Fruit fly (Drosophila melanogaster) whole organism, embryonic: ENCODE results near the gene nAChRalpha7.

Source experiments
- ATbp ChIP-seq: fragments of 200-800 bp; sonication (Bioruptor generic); optimal IDR thresholded peaks from 2 replicates; lab custom pipeline; 2017; ENCODE audit warnings: missing biosample characterization, mild to moderate bottlenecking, missing genetic modification characterization, missing genetic modification reagents
- Ada2b ChIP-seq: fragments of 200-800 bp; sonication (Bioruptor generic); IDR thresholded peaks from 2 replicates; pipeline ENCODE4 v1.3.6; 2022; ENCODE audit warnings: missing biosample characterization, missing genetic modification characterization
- BtbVII ChIP-seq: fragments of 200-800 bp; sonication (Bioruptor generic); optimal IDR thresholded peaks from 3 replicates; lab custom pipeline; 2017; ENCODE audit warnings: missing biosample characterization, mild to moderate bottlenecking, missing genetic modification characterization
- Bteb2 ChIP-seq: fragments of 200-800 bp; sonication (Bioruptor generic); optimal IDR thresholded peaks from 2 replicates; lab custom pipeline; 2016; ENCODE audit warnings: missing biosample characterization, missing genetic modification characterization
- CG10654 ChIP-seq: fragments of 200-800 bp; sonication (Bioruptor generic); optimal IDR thresholded peaks from 2 replicates; lab custom pipeline; 2016; ENCODE audit warnings: missing biosample characterization, missing genetic modification characterization
- CG10979 ChIP-seq: fragments of 200-800 bp; sonication (Bioruptor generic); optimal IDR thresholded peaks from 2 replicates; lab custom pipeline; 2018; ENCODE audit warnings: missing biosample characterization, mild to moderate bottlenecking, missing genetic modification characterization, moderate library complexity
- CG12659 ChIP-seq: fragments of 200-800 bp; sonication (Bioruptor generic); optimal IDR thresholded peaks from 3 replicates; lab custom pipeline; 2017; ENCODE audit warnings: mild to moderate bottlenecking, missing biosample characterization, missing genetic modification reagents, missing genetic modification characterization
- CG14014 ChIP-seq: fragments of 200-800 bp; sonication (Bioruptor generic); IDR thresholded peaks from 2 replicates; pipeline ENCODE4 v1.3.6; 2022; ENCODE audit warnings: missing biosample characterization, missing genetic modification characterization
- CG15514 ChIP-seq: fragments of 200-800 bp; sonication (Bioruptor generic); optimal IDR thresholded peaks from 3 replicates; lab custom pipeline; 2017; ENCODE audit warnings: missing biosample characterization, missing genetic modification characterization, mild to moderate bottlenecking, moderate library complexity, missing genetic modification reagents
- CG18262 ChIP-seq: fragments of 200-800 bp; optimal IDR thresholded peaks from 3 replicates; lab custom pipeline; 2019; ENCODE audit warnings: missing biosample characterization, mild to moderate bottlenecking, missing genetic modification characterization, moderate library complexity
- CG2120 ChIP-seq: fragments of 200-800 bp; sonication (Bioruptor generic); optimal IDR thresholded peaks from 3 replicates; lab custom pipeline; 2016; ENCODE audit warnings: missing biosample characterization, missing genetic modification characterization
- CG2712 ChIP-seq: fragments of 200-800 bp; optimal IDR thresholded peaks from 3 replicates; lab custom pipeline; 2019; ENCODE audit warnings: missing biosample characterization, mild to moderate bottlenecking, missing genetic modification characterization, moderate library complexity
- CG31441 ChIP-seq: fragments of 200-800 bp; sonication (Bioruptor generic); IDR thresholded peaks from 2 replicates; pipeline ENCODE4 v1.3.6; 2022; ENCODE audit warnings: missing biosample characterization, missing genetic modification characterization
- CG3281 ChIP-seq: fragments of 200-800 bp; sonication (Bioruptor generic); optimal IDR thresholded peaks from 3 replicates; lab custom pipeline; 2017; ENCODE audit warnings: missing biosample characterization, mild to moderate bottlenecking, missing genetic modification characterization
- CG6813 ChIP-seq: fragments of 200-800 bp; sonication (Bioruptor generic); optimal IDR thresholded peaks from 2 replicates; lab custom pipeline; 2017; ENCODE audit warnings: missing biosample characterization, missing genetic modification characterization, mild to moderate bottlenecking, moderate library complexity, missing genetic modification reagents
- CG7556 ChIP-seq: fragments of 200-800 bp; sonication (Bioruptor generic); optimal IDR thresholded peaks from 2 replicates; lab custom pipeline; 2017; ENCODE audit warnings: missing biosample characterization, mild to moderate bottlenecking, missing genetic modification characterization
- CG7963 ChIP-seq: fragments of 200-800 bp; sonication (Bioruptor generic); IDR thresholded peaks from 3 replicates; pipeline ENCODE4 v1.3.6; 2022; ENCODE audit warnings: missing biosample characterization, missing genetic modification characterization; ENCODE audit not compliant: partially characterized antibody
- CG8388 ChIP-seq: fragments of 200-800 bp; sonication (Bioruptor generic); optimal IDR thresholded peaks from 2 replicates; lab custom pipeline; 2019; ENCODE audit warnings: missing biosample characterization, mild to moderate bottlenecking, missing genetic modification characterization, moderate library complexity
- CoRest ChIP-seq: fragments of 200-800 bp; sonication (Bioruptor generic); optimal IDR thresholded peaks from 3 replicates; lab custom pipeline; 2018; ENCODE audit warnings: missing biosample characterization, mild to moderate bottlenecking, missing genetic modification characterization, moderate library complexity
- D19A ChIP-seq: fragments of 200-800 bp; optimal IDR thresholded peaks from 3 replicates; lab custom pipeline; 2019; ENCODE audit warnings: missing biosample characterization, mild to moderate bottlenecking, missing genetic modification characterization, moderate library complexity
- Dll ChIP-seq: fragments of 200-800 bp; sonication (Bioruptor generic); IDR thresholded peaks from 4 replicates; pipeline ENCODE4 v1.3.6; 2022; ENCODE audit warnings: missing biosample characterization, missing genetic modification characterization; ENCODE audit not compliant: partially characterized antibody
- Hr3 ChIP-seq: fragments of 200-800 bp; sonication (Bioruptor generic); optimal IDR thresholded peaks from 3 replicates; lab custom pipeline; 2016; ENCODE audit warnings: missing biosample characterization, missing genetic modification characterization
- Mrtf ChIP-seq: fragments of 200-800 bp; sonication (Bioruptor generic); IDR thresholded peaks from 3 replicates; pipeline ENCODE4 v1.3.6; 2022; ENCODE audit warnings: missing biosample characterization, missing genetic modification characterization
- Oli ChIP-seq: fragments of 200-800 bp; sonication (Bioruptor generic); optimal IDR thresholded peaks from 2 replicates; lab custom pipeline; 2018; ENCODE audit warnings: missing biosample characterization, mild to moderate bottlenecking, missing genetic modification characterization, moderate library complexity
- Ptx1 ChIP-seq: fragments of 200-800 bp; sonication (Bioruptor generic); IDR thresholded peaks from 2 replicates; pipeline ENCODE4 v1.3.6; 2022; ENCODE audit warnings: missing biosample characterization, missing genetic modification characterization
- Xbp1 ChIP-seq: fragments of 200-800 bp; sonication (Bioruptor generic); optimal IDR thresholded peaks from 3 replicates; lab custom pipeline; 2016; ENCODE audit warnings: missing biosample characterization, mild to moderate bottlenecking, missing genetic modification characterization
- ab ChIP-seq: fragments of 200-800 bp; sonication (Bioruptor generic); optimal IDR thresholded peaks from 2 replicates; lab custom pipeline; 2016; ENCODE audit warnings: missing biosample characterization, missing genetic modification characterization
- ase ChIP-seq: fragments of 200-800 bp; sonication (Bioruptor generic); IDR thresholded peaks from 3 replicates; pipeline ENCODE4 v1.3.6; 2022; ENCODE audit warnings: missing biosample characterization, missing genetic modification characterization
- az2 ChIP-seq: fragments of 200-800 bp; sonication (Bioruptor generic); optimal IDR thresholded peaks from 3 replicates; lab custom pipeline; 2016; ENCODE audit warnings: missing biosample characterization, missing genetic modification characterization
- cg ChIP-seq: fragments of 200-800 bp; sonication (Bioruptor generic); optimal IDR thresholded peaks from 3 replicates; lab custom pipeline; 2019; ENCODE audit warnings: missing biosample characterization, mild to moderate bottlenecking, missing genetic modification characterization, moderate library complexity
- dpn ChIP-seq, 2 experiments: fragments of 200-800 bp; sonication (Bioruptor generic); optimal IDR thresholded peaks; 3 replicates each; lab custom pipeline; 2016; ENCODE audit warnings: missing biosample characterization in 2 of 2, missing genetic modification characterization in 2 of 2
- dysf ChIP-seq: fragments of 200-800 bp; sonication (Bioruptor generic); IDR thresholded peaks from 3 replicates; pipeline ENCODE4 v1.3.6; 2022; ENCODE audit warnings: missing biosample characterization, missing genetic modification characterization
- gem ChIP-seq: fragments of 200-800 bp; sonication (Bioruptor generic); optimal IDR thresholded peaks from 2 replicates; lab custom pipeline; 2019; ENCODE audit warnings: missing biosample characterization, mild to moderate bottlenecking, missing genetic modification characterization, moderate library complexity
- ind ChIP-seq: fragments of 200-800 bp; sonication (Bioruptor generic); optimal IDR thresholded peaks from 3 replicates; lab custom pipeline; 2016; ENCODE audit warnings: missing biosample characterization, missing genetic modification characterization
- lab ChIP-seq: fragments of 200-800 bp; sonication (Bioruptor generic); optimal IDR thresholded peaks from 3 replicates; lab custom pipeline; 2017; ENCODE audit warnings: missing biosample characterization, missing genetic modification characterization, mild to moderate bottlenecking, moderate library complexity, missing genetic modification reagents
- lbe ChIP-seq: fragments of 200-800 bp; sonication (Bioruptor generic); optimal IDR thresholded peaks from 2 replicates; lab custom pipeline; 2016; ENCODE audit warnings: missing biosample characterization, mild to moderate bottlenecking, missing genetic modification characterization
- lmd ChIP-seq: fragments of 200-800 bp; sonication (Bioruptor generic); IDR thresholded peaks from 2 replicates; pipeline ENCODE4 v1.3.6; 2022; ENCODE audit warnings: missing biosample characterization, missing genetic modification characterization
- org-1 ChIP-seq: fragments of 200-800 bp; sonication (Bioruptor generic); optimal IDR thresholded peaks from 2 replicates; lab custom pipeline; 2017; ENCODE audit warnings: missing biosample characterization, missing genetic modification characterization
- pan ChIP-seq, 4 experiments: fragments of >200 bp in 3 of 4; fragments of 200-800 bp in 1 of 4; sonication (Bioruptor generic) in 1 of 4; optimal IDR thresholded peaks in 3 of 4; IDR thresholded peaks in 1 of 4; 2 replicates each; pipeline versions ENCODE4 v1.3.6 to Lab custom; 2017 to 2022; ENCODE audit warnings: missing biosample characterization in 2 of 4, missing genetic modification characterization in 2 of 4, mixed read lengths in 1 of 4
- pb ChIP-seq: fragments of 200-800 bp; sonication (Bioruptor generic); optimal IDR thresholded peaks from 3 replicates; lab custom pipeline; 2016; ENCODE audit warnings: missing biosample characterization, missing genetic modification characterization
- phol ChIP-seq: fragments of 200-800 bp; sonication (Bioruptor generic); optimal IDR thresholded peaks from 3 replicates; lab custom pipeline; 2018; ENCODE audit warnings: missing biosample characterization, mild to moderate bottlenecking, missing genetic modification characterization, moderate library complexity
- salm ChIP-seq: fragments of 200-800 bp; sonication (Bioruptor generic); optimal IDR thresholded peaks from 2 replicates; lab custom pipeline; 2018; ENCODE audit warnings: missing biosample characterization, mild to moderate bottlenecking, missing genetic modification characterization
- slbo ChIP-seq: fragments of 200-800 bp; sonication (Bioruptor generic); IDR thresholded peaks from 2 replicates; pipeline ENCODE4 v1.3.6; 2022; ENCODE audit warnings: missing biosample characterization, missing genetic modification characterization
- sqz ChIP-seq: fragments of 200-800 bp; sonication (Bioruptor generic); optimal IDR thresholded peaks from 3 replicates; lab custom pipeline; 2018; ENCODE audit warnings: missing biosample characterization, mild to moderate bottlenecking, missing genetic modification characterization
- tin ChIP-seq: fragments of 200-800 bp; sonication (Bioruptor generic); optimal IDR thresholded peaks from 3 replicates; lab custom pipeline; 2016; ENCODE audit warnings: missing biosample characterization, missing genetic modification characterization
- unpg ChIP-seq: fragments of 200-800 bp; sonication (Bioruptor generic); optimal IDR thresholded peaks from 3 replicates; lab custom pipeline; 2018; ENCODE audit warnings: missing biosample characterization, mild to moderate bottlenecking, missing genetic modification characterization, moderate library complexity
- wdn ChIP-seq: fragments of 200-800 bp; sonication (Bioruptor generic); IDR thresholded peaks from 2 replicates; pipeline ENCODE4 v1.3.6; 2022; ENCODE audit warnings: missing biosample characterization, missing genetic modification characterization
- zf30C ChIP-seq: fragments of 200-800 bp; sonication (Bioruptor generic); optimal IDR thresholded peaks from 3 replicates; lab custom pipeline; 2018; ENCODE audit warnings: missing biosample characterization, mild to moderate bottlenecking, missing genetic modification characterization
- zfh1 ChIP-seq: fragments of 200-800 bp; sonication (Bioruptor generic); IDR thresholded peaks from 3 replicates; pipeline ENCODE4 v1.3.6; 2022; ENCODE audit warnings: missing biosample characterization, missing genetic modification characterization

The nAChRalpha7 gene

DNA sequence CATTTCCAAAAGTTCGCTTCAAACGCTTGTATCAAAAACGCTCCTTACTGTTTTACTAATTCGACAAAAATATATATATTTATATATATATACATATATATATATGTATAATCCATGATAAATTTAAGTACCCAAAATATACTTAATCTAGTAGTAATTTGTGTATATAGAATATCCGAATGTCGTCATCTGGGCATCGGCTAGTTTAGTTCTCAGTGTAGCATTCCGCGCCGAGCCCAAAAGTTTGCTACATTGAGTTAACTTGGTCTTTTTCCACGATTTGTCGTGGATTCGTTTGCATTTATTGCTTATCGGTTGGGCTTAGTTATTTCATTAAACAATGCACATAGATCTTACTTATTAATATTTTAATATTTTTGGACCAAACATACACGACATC, 67.0 kb downstream of the nAChRalpha7 start:
- peak; percentile 13; the same call in 1 of the 3 replicates for TF ChIP-seq ase
- TF ChIP-seq zf30C (GFP tag; lab: Kevin White, UChicago): peak; percentile 66
- TF ChIP-seq gem (tag; lab: Kevin White, UChicago): peak; percentile 63
- no peak for TF ChIP-seq pb
- TF ChIP-seq CoRest (tag; lab: Kevin White, UChicago): peak; percentile 14
- 0 out of 2 replicates have a peak, but pooled peaks have one; percentile 22 for TF ChIP-seq CG14014 (GFP tag; lab: Robert Waterston, UW)
- TF ChIP-seq Ada2b: peak; percentile 27; the same call in 1 of the 2 replicates
- TF ChIP-seq sqz (GFP tag; lab: Kevin White, UChicago): no peak
- no peak for TF ChIP-seq pan (optimal IDR thresholded peaks at IDR 0.05; lab: Kevin White, UChicago)
- TF ChIP-seq pan (GFP tag; optimal IDR thresholded peaks at IDR 0.05 in 1 of 2, IDR thresholded peaks at IDR 0.05 in 1 of 2): peak in 1 of 2 experiments; percentile 45
- peak; percentile 44 for TF ChIP-seq CG2120 (GFP tag; lab: Kevin White, UChicago)
- no peak for TF ChIP-seq lbe (GFP tag; lab: Kevin White, UChicago)
- TF ChIP-seq lab: peak; percentile 37
- TF ChIP-seq CG2712: peak; percentile 27
- TF ChIP-seq Hr3 (GFP tag; lab: Kevin White, UChicago): peak; percentile 4
- peak; percentile 26 for TF ChIP-seq CG15514
- peak; percentile 50; the same call in 1 of the 3 replicates for TF ChIP-seq zfh1
- TF ChIP-seq CG6813: peak; percentile 37
- peak; percentile 6 for TF ChIP-seq CG10654 (GFP tag; lab: Kevin White, UChicago)
- peak; percentile 3 for TF ChIP-seq tin (GFP tag; lab: Kevin White, UChicago)
- peak; percentile 22 for TF ChIP-seq CG3281 (GFP tag; lab: Kevin White, UChicago)
- TF ChIP-seq Xbp1 (GFP tag; lab: Kevin White, UChicago): peak; percentile 35
- no peak for TF ChIP-seq cg (GFP tag; lab: Kevin White, UChicago)
- TF ChIP-seq phol: peak; percentile 31
- peak; percentile 18 for TF ChIP-seq CG18262 (tag; lab: Kevin White, UChicago)
- TF ChIP-seq D19A (tag; lab: Kevin White, UChicago): peak; percentile 30
- peak; percentile 46 for TF ChIP-seq ind (GFP tag; lab: Kevin White, UChicago)
- peak; percentile 3 for TF ChIP-seq CG10979 (tag; lab: Kevin White, UChicago)
- no peak for TF ChIP-seq Dll
- TF ChIP-seq Bteb2: no peak
- no peak for TF ChIP-seq Mrtf (GFP tag; lab: Robert Waterston, UW)
- peak; percentile 18 for TF ChIP-seq az2 (GFP tag; lab: Kevin White, UChicago)
- peak in 1 of 2 experiments; percentile 28 for TF ChIP-seq dpn (GFP tag; optimal IDR thresholded peaks at IDR 0.05; lab: Kevin White, UChicago)
- no peak for TF ChIP-seq lmd (GFP tag; lab: Robert Waterston, UW)
- TF ChIP-seq wdn (GFP tag; lab: Robert Waterston, UW): 0 out of 2 replicates have a peak, but pooled peaks have one; percentile 31
- peak; percentile 13; the same call in 1 of the 3 replicates for TF ChIP-seq dysf (GFP tag; lab: Robert Waterston, UW)
- TF ChIP-seq CG7963 (GFP tag; lab: Robert Waterston, UW): no peak
- TF ChIP-seq Oli: peak; percentile 40
- no peak for TF ChIP-seq CG7556
- TF ChIP-seq org-1 (GFP tag; lab: Kevin White, UChicago): no peak
- peak; percentile 23 for TF ChIP-seq CG12659 (GFP tag; lab: Kevin White, UChicago)
- peak; percentile 58 for TF ChIP-seq slbo (GFP tag; lab: Robert Waterston, UW)
- peak; percentile 52 for TF ChIP-seq BtbVII (GFP tag; lab: Kevin White, UChicago)
- TF ChIP-seq salm: no peak
- TF ChIP-seq Ptx1 (GFP tag; lab: Robert Waterston, UW): no peak
- TF ChIP-seq CG8388 (GFP tag; lab: Kevin White, UChicago): peak; percentile 12
- TF ChIP-seq CG31441 (GFP tag; lab: Robert Waterston, UW): peak; percentile 38; the same call in 1 of the 2 replicates
- peak; percentile 53 for TF ChIP-seq unpg
- TF ChIP-seq ATbp (GFP tag; lab: Kevin White, UChicago): peak; percentile 32
- TF ChIP-seq ab (GFP tag; lab: Kevin White, UChicago): no peak
